Worm (Caenorhabditis elegans) whole organism, L4/young adult: ENCODE results near the gene F38B6.8.

Source experiments
- W03F9.2 ChIP-seq: fragments of 150-350 bp; optimal IDR thresholded peaks from 2 replicates; lab custom pipeline; 2014; ENCODE audit warnings: missing biosample characterization, missing genetic modification characterization
- dao-5 ChIP-seq: sonication (generic microtip); optimal IDR thresholded peaks from 2 replicates; lab custom pipeline; 2016; ENCODE audit warnings: missing genotype, missing genetic modification characterization, moderate library complexity, missing compliant biosample characterization
- him-1 ChIP-seq: sonication (generic microtip); optimal IDR thresholded peaks from 2 replicates; lab custom pipeline; 2016; ENCODE audit warnings: missing genotype, missing genetic modification reagents, missing genetic modification characterization, missing compliant biosample characterization

DNA sequence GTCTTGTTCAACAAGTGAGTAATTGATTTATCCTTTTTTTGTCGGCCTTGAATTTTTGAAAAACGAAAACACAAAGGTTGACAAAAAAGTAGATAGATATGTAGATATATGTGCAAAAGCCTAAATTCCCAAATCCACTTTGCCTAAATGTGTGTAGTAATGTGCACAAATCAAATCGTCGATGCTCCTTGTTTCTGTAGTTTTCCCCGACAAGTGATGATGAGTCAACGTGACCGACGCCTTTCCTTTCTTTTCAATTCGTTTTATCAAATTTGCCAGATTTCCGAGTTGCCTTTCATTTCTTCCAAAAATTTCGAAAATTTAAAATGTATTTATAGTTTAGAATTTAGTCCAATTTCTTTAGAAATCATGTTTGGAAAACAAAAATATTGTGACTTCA is 22.6 kb upstream of the F38B6.8 start:
- TF ChIP-seq W03F9.2 (tag; lab: Kevin White, UChicago) (no peak), him-1 (tag; lab: Kevin White, UChicago) (no peak), dao-5 (tag; lab: Kevin White, UChicago) (no peak)
